Worm (Caenorhabditis elegans): ENCODE results near the gene srr-7.

- TF ChIP-seq ztf-22 (GFP tag; optimal IDR thresholded peaks at IDR 0.05) (no peak), nhr-27 (tag; optimal IDR thresholded peaks at IDR 0.05) (no peak), madf-8 (GFP tag; conservative IDR thresholded peaks at IDR 0.05) (no peak), dox-1 (GFP tag; IDR thresholded peaks at IDR 0.05) (no peak), ets-4 (GFP tag; optimal IDR thresholded peaks at IDR 0.05) (no peak), mcd-1 (GFP tag; IDR thresholded peaks at IDR 0.05) (no peak), madf-10 (tag; optimal IDR thresholded peaks at IDR 0.05) (no peak), lin-35 (GFP tag; optimal IDR thresholded peaks at IDR 0.05) (no peak), nfya-1 (tag; optimal IDR thresholded peaks at IDR 0.05; ENCODE audit: borderline replicate concordance, insufficient read depth) (no peak), sdz-38 (tag; optimal IDR thresholded peaks at IDR 0.05) (no peak), ceh-40 (GFP tag; IDR thresholded peaks at IDR 0.05) (no peak), mxl-1 (tag; optimal IDR thresholded peaks at IDR 0.05) (no peak), hmg-1.2 (GFP tag; IDR thresholded peaks at IDR 0.05) (no peak)
Measured at ce11 chrV:15150661-15151060, 22.6 kb downstream of the srr-7 start, which contains the start of gene T09F5.2.

Measured in whole organism, young adult.